Fruit fly (Drosophila melanogaster) whole organism, pupa: ENCODE data around the gene Drs.

Experiments used
- CG12605 ChIP-seq: fragments of 200-800 bp; sonication (Bioruptor generic); IDR thresholded peaks from 2 replicates; pipeline ENCODE4 v1.3.6; 2022; ENCODE audit warnings: missing biosample characterization, missing genetic modification characterization
- CG17806 ChIP-seq: fragments of 200-800 bp; sonication (Bioruptor generic); optimal IDR thresholded peaks from 2 replicates; lab custom pipeline; 2018; ENCODE audit warnings: missing biosample characterization, mild to moderate bottlenecking, missing genetic modification characterization, moderate library complexity
- CG4496 ChIP-seq: fragments of 200-800 bp; sonication (Bioruptor generic); IDR thresholded peaks from 3 replicates; pipeline ENCODE4 v1.3.6; 2022; ENCODE audit warnings: missing biosample characterization, missing genetic modification characterization
- CG8159 ChIP-seq: fragments of 200-800 bp; sonication (Bioruptor generic); optimal IDR thresholded peaks from 3 replicates; lab custom pipeline; 2018; ENCODE audit warnings: missing biosample characterization, mild to moderate bottlenecking, missing genetic modification characterization, moderate library complexity
- rn ChIP-seq: fragments of 200-800 bp; sonication (Bioruptor generic); IDR thresholded peaks from 2 replicates; pipeline ENCODE4 v1.3.6; 2022; ENCODE audit warnings: missing biosample characterization, missing genetic modification characterization

dm6 chr3L:3377247-3377964, 8.1 kb downstream of the Drs start:
- TF ChIP-seq CG12605 (GFP tag; lab: Robert Waterston, UW) (no peak), rn (GFP tag; lab: Robert Waterston, UW) (no peak), CG8159 (tag; lab: Kevin White, UChicago) (no peak), CG17806 (tag; lab: Kevin White, UChicago) (no peak), CG4496 (GFP tag; lab: Robert Waterston, UW) (no peak)
